Worm (Caenorhabditis elegans) whole organism, early embryonic: Measurements from ENCODE around the gene rike-1.
A peak's percentile ranks its signal among the peaks of the same experiment; 100 is the strongest.

Experiments used
- B0310.2 ChIP-seq: sonication (generic microtip); optimal IDR thresholded peaks from 2 replicates; lab custom pipeline; 2016; ENCODE audit warnings: mild to moderate bottlenecking, missing genetic modification characterization, missing compliant biosample characterization
- F13C5.2 ChIP-seq: sonication (generic microtip); optimal IDR thresholded peaks from 2 replicates; lab custom pipeline; 2017; ENCODE audit warnings: mild to moderate bottlenecking, missing genetic modification characterization, inconsistent platforms, missing compliant biosample characterization
- aly-1 ChIP-seq: sonication (generic microtip); optimal IDR thresholded peaks from 2 replicates; lab custom pipeline; 2016; ENCODE audit warnings: missing genetic modification characterization, missing compliant biosample characterization
- ama-1 ChIP-seq: fragments of 150-350 bp; optimal IDR thresholded peaks from 2 replicates; lab custom pipeline; 2014
- ceh-13 ChIP-seq: fragments of 200-800 bp; sonication (Bioruptor generic); optimal IDR thresholded peaks from 2 replicates; lab custom pipeline; 2018; ENCODE audit warnings: mild to moderate bottlenecking, missing genetic modification characterization, missing compliant biosample characterization
- ceh-36 ChIP-seq: sonication (generic microtip); optimal IDR thresholded peaks from 2 replicates; lab custom pipeline; 2016; ENCODE audit warnings: missing genetic modification characterization, inconsistent platforms, missing compliant biosample characterization
- ets-7 ChIP-seq: sonication (generic microtip); optimal IDR thresholded peaks from 2 replicates; lab custom pipeline; 2016; ENCODE audit warnings: missing genotype, missing genetic modification characterization, missing compliant biosample characterization
- flt-1 ChIP-seq: fragments of 200-800 bp; sonication (Bioruptor generic); IDR thresholded peaks from 2 replicates; pipeline ENCODE4 v1.3.6; 2022; ENCODE audit warnings: missing genetic modification characterization, missing compliant biosample characterization
- hmbx-1 ChIP-seq: sonication (generic microtip); optimal IDR thresholded peaks from 2 replicates; lab custom pipeline; 2016; ENCODE audit warnings: mild to moderate bottlenecking, missing genetic modification characterization, missing compliant biosample characterization
- hmg-4 ChIP-seq: fragments of 200-800 bp; sonication (Bioruptor generic); optimal IDR thresholded peaks from 2 replicates; lab custom pipeline; 2018; ENCODE audit warnings: mild to moderate bottlenecking, missing genetic modification characterization, missing compliant biosample characterization
- hnd-1 ChIP-seq: sonication (generic microtip); optimal IDR thresholded peaks from 2 replicates; lab custom pipeline; 2016; ENCODE audit warnings: missing genetic modification characterization, missing compliant biosample characterization
- pes-1 ChIP-seq: fragments of 200-800 bp; sonication (Bioruptor generic); IDR thresholded peaks from 2 replicates; pipeline ENCODE4 v1.3.6; 2022; ENCODE audit warnings: missing genetic modification reagents, missing genetic modification characterization, missing compliant biosample characterization
- scrt-1 ChIP-seq: fragments of 200-800 bp; sonication (Bioruptor generic); IDR thresholded peaks from 2 replicates; pipeline ENCODE4 v1.3.6; 2022; ENCODE audit warnings: missing genetic modification characterization, missing compliant biosample characterization
- sea-1 ChIP-seq: fragments of 200-800 bp; sonication (Bioruptor generic); conservative IDR thresholded peaks from 2 replicates; pipeline ENCODE4 v1.3.6; 2022; ENCODE audit warnings: missing genetic modification characterization, missing compliant biosample characterization
- tbx-11 ChIP-seq: fragments of 200-800 bp; sonication (Bioruptor generic); IDR thresholded peaks from 2 replicates; pipeline ENCODE4 v1.3.6; 2022; ENCODE audit warnings: missing genetic modification characterization, missing compliant biosample characterization
- tbx-37 ChIP-seq: fragments of 200-800 bp; sonication (Bioruptor generic); conservative IDR thresholded peaks from 2 replicates; pipeline ENCODE4 v1.3.6; 2022; ENCODE audit warnings: missing genetic modification reagents, missing genetic modification characterization, missing compliant biosample characterization
- tra-4 ChIP-seq: sonication (generic microtip); optimal IDR thresholded peaks from 2 replicates; lab custom pipeline; 2017; ENCODE audit warnings: missing genetic modification characterization, missing compliant biosample characterization

The rike-1 gene

DNA sequence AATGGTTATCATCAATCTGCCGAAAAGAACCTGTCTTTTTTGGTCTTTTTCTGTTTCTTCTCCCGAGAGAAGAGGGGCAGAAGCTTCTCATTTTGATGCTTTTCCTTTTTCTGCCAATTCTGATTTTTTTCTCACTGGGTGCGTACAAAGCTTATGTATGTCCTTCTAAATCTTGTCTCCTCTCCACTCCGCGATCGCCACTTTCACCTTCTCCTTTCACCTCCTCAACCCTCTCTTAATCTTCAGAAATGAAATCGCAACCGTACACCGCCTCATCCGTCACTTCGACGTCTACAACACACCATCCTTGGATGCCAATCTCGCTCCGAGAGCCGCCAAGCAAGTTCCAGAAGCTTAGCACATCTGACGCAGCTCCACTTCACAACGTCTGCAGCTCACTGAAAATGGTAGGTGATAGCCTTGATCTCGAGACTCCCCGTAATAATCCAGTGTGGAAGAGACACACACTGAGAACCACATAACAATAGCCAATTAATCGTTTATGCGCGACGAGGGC, 37.6 kb downstream of the rike-1 start, which contains the start of gene R02D5.1:
TSS of gene R02D5.1 (plus strand) at position 245 of the 517 bp plus-strand sequence.
- TF ChIP-seq hmg-4 (peak; percentile 21), ets-7 (tag; lab: Kevin White, UChicago) (no peak), ama-1 (lab: Kevin White, UChicago) (no peak)

- TF ChIP-seq hmbx-1 (tag; lab: Kevin White, UChicago) (no peak), ceh-13 (GFP tag; lab: Kevin White, UChicago) (no peak), ets-7 (tag; lab: Kevin White, UChicago) (no peak), hnd-1 (tag; lab: Kevin White, UChicago) (no peak), scrt-1 (no peak), F13C5.2 (no peak), flt-1 (GFP tag; lab: Robert Waterston, UW) (no peak), sea-1 (GFP tag; lab: Robert Waterston, UW) (no peak), tbx-11 (no peak), ceh-36 (no peak), tbx-37 (GFP tag; lab: Robert Waterston, UW) (no peak)
These were observed 38.7 kb downstream of the rike-1 start for ce11 chrV:14506713-14507675.

DNA sequence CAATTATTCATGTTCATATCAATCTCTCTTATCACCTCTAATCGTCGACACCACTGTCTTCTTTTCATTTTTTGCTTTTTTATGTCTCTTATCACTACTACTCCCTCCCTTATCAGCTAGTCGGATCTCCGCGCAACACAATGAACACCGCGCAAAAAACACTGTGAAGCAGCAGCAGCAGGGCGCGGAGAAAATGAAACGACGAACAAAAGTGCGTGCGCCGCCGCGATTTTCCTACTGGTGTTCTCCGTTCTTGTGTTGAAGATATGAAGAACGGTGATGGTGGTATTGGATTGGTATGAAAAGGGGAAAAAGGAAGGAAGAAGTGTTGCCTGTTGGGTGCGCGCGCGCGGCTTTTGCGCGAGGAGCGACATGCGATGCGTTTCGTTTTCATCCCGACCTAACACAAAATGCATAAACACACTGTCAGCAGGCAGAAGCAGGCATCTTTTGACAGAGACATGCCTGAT, 39.9 kb downstream of the rike-1 start:
- TF ChIP-seq hmg-4 (peak; percentile 68), tra-4 (no peak)

- no peak for TF ChIP-seq B0310.2 (tag; lab: Kevin White, UChicago)
- TF ChIP-seq ceh-36 = no peak
- no peak for TF ChIP-seq flt-1 (GFP tag; lab: Robert Waterston, UW)
- no peak for TF ChIP-seq hmbx-1 (tag; lab: Kevin White, UChicago)
- 0 out of 2 replicates have a peak, but pooled peaks have one; percentile 45 for TF ChIP-seq sea-1 (GFP tag; lab: Robert Waterston, UW)
- TF ChIP-seq ama-1 (lab: Kevin White, UChicago) = no peak
- no peak for TF ChIP-seq ets-7 (tag; lab: Kevin White, UChicago)
- no peak for TF ChIP-seq tbx-37 (GFP tag; lab: Robert Waterston, UW)
- peak; percentile 44 for TF ChIP-seq hmg-4
- 0 out of 2 replicates have a peak, but pooled peaks have one; percentile 49 for TF ChIP-seq scrt-1
- no peak for TF ChIP-seq tbx-11
- no peak for TF ChIP-seq F13C5.2
- peak; percentile 29; the same call in 1 of the 2 replicates for TF ChIP-seq pes-1
- TF ChIP-seq ceh-13 (GFP tag; lab: Kevin White, UChicago) = no peak
- TF ChIP-seq aly-1 = no peak
- no peak for TF ChIP-seq hnd-1 (tag; lab: Kevin White, UChicago)
- TF ChIP-seq tra-4 = no peak
These were observed 40.9 kb downstream of the rike-1 start for ce11 chrV:14504774-14505173.

DNA sequence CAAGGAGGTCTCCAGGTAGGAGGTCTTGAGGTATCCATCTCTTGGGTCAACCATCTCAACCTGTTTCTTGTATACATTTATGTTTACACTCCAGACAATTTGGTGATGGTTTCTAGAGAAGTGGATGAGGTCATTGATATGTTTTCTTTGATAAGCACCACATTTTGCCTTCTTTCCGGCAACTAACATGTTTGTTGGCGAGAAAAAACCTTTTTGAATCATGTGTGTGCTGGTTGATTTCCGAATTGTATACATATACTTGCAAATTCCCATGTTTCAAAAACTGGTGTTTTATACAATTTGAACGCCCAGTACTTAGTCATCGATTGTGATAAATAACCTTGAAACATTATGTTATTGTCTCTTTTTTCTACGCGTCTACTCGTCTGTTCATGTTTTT, 41.5 kb downstream of the rike-1 start:
- no peak for TF ChIP-seq hmg-4
- no peak for TF ChIP-seq ama-1 (lab: Kevin White, UChicago)
- no peak for TF ChIP-seq hnd-1 (tag; lab: Kevin White, UChicago)

ce11 chrV:14503065-14503464, 42.6 kb downstream of the rike-1 start:
- no peak for TF ChIP-seq F13C5.2
- TF ChIP-seq ama-1 (lab: Kevin White, UChicago) = no peak
- TF ChIP-seq flt-1 (GFP tag; lab: Robert Waterston, UW) = no peak
- no peak for TF ChIP-seq hmg-4
- no peak for TF ChIP-seq scrt-1
- TF ChIP-seq ceh-36 = no peak
- no peak for TF ChIP-seq aly-1
- no peak for TF ChIP-seq pes-1
- TF ChIP-seq hmbx-1 (tag; lab: Kevin White, UChicago) = no peak
- TF ChIP-seq tra-4 = no peak
- TF ChIP-seq hnd-1 (tag; lab: Kevin White, UChicago) = no peak
- TF ChIP-seq sea-1 (GFP tag; lab: Robert Waterston, UW) = no peak
- TF ChIP-seq ceh-13 (GFP tag; lab: Kevin White, UChicago) = no peak
- TF ChIP-seq tbx-11 = no peak
- no peak for TF ChIP-seq ets-7 (tag; lab: Kevin White, UChicago)

ce11 chrV:14501136-14501535, 44.5 kb downstream of the rike-1 start, which contains the start of gene R02D5.24:
Gene R02D5.24, plus strand, starts transcription at chrV:14501340.
- TF ChIP-seq F13C5.2 (no peak), hmbx-1 (tag; lab: Kevin White, UChicago) (no peak), aly-1 (no peak), scrt-1 (no peak), pes-1 (no peak), hmg-4 (peak; percentile 70), tbx-37 (GFP tag; lab: Robert Waterston, UW) (no peak), B0310.2 (tag; lab: Kevin White, UChicago) (peak; percentile 1), tra-4 (no peak), sea-1 (GFP tag; lab: Robert Waterston, UW) (no peak), hnd-1 (tag; lab: Kevin White, UChicago) (no peak), ceh-13 (GFP tag; lab: Kevin White, UChicago) (no peak), ceh-36 (no peak), flt-1 (GFP tag; lab: Robert Waterston, UW) (peak; percentile 28; the same call in 1 of the 2 replicates), ets-7 (tag; lab: Kevin White, UChicago) (no peak), ama-1 (lab: Kevin White, UChicago) (no peak), tbx-11 (no peak)
